Worm (Caenorhabditis elegans): ENCODE results near the gene T05C1.5.

T05C1.5 gene

DNA sequence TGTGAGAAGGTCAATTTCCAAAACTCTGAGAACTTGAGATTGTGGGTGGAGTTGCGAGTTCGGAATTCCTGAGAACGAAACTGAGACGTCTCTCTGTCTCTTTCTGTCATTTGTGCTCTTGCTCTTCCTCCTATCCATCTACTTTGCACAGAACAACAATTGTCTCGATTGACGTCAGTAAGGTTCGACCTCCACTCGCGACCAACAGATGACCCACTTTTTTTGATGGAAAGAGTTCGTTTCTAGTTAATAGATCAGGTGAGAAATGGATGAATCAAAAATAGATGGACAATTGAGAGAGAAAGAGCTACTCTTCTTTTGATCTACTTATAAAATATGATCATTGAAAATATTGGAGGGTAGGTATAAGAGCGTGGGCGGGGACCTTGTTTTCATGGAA is 3.9 kb upstream of the T05C1.5 start:
- no peak for TF ChIP-seq ceh-30 (tag; optimal IDR thresholded peaks at IDR 0.05)

DNA sequence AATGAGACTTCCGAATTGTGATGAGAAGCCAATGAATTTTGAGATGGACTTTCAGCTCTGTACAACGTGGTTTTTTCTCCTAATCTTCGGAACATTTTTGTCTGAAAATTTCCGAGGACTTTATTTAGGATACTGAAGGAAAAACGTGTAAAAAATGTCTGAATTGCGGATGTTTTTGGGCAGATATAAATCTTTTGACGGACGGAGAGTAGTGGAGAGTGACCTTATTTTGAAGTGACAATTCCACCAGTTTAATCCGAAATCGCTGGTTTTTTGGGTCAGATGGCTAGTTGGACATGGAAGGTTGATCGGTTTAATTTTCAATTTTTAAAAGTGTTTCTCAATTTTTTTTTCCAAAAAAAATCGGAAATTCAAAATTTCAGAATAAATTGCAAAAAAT is 1.3 kb downstream of the T05C1.5 start, which contains the start of gene T05C1.3:
T05C1.3 (minus strand) TSS at position 101 of the 400 bp plus-strand sequence.
- TF ChIP-seq ets-4 (tag; optimal IDR thresholded peaks at IDR 0.05) (no peak), ceh-6 (GFP tag; optimal IDR thresholded peaks at IDR 0.05) (no peak), hlh-8 (tag; optimal IDR thresholded peaks at IDR 0.05) (no peak), ceh-2 (tag; optimal IDR thresholded peaks at IDR 0.05) (no peak), pag-3 (tag; optimal IDR thresholded peaks at IDR 0.05; ENCODE audit: borderline replicate concordance) (no peak), hlh-6 (tag; optimal IDR thresholded peaks at IDR 0.05) (no peak), lim-6 (tag; optimal IDR thresholded peaks at IDR 0.05) (no peak), pha-2 (tag; optimal IDR thresholded peaks at IDR 0.05) (no peak), ceh-9 (tag; optimal IDR thresholded peaks at IDR 0.05) (no peak), lin-11 (tag; optimal IDR thresholded peaks at IDR 0.05) (no peak)

DNA sequence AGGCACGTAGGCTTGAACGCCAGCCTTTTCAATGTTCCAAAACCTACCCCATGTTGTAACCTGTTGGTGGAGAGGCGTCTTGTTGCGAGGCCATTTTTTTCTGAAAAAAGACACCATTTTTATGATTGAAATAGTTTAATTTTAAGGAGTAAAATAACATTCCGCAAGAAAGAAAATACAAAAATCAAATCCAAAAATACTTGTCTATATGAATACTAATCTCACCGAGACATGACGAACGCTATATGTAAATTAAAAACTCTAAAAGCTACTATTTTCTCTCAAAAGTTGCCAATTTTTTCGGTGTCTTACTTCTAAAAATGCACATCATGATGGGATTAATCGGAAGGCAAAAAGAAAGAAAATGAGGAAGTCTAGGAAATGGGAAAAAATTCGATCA is 8.6 kb downstream of the T05C1.5 start, which contains the start of gene T05C1.2:
T05C1.2 (minus strand) TSS at position 101 of the 400 bp plus-strand sequence.
- TF ChIP-seq nfya-1 (tag; optimal IDR thresholded peaks at IDR 0.05) (no peak), ceh-2 (tag; optimal IDR thresholded peaks at IDR 0.05) (no peak), pha-2 (tag; optimal IDR thresholded peaks at IDR 0.05) (no peak), ceh-14 (tag; optimal IDR thresholded peaks at IDR 0.05) (no peak), ceh-18 (tag; optimal IDR thresholded peaks at IDR 0.05) (no peak), che-1 (tag; optimal IDR thresholded peaks at IDR 0.05) (no peak), odd-2 (tag; optimal IDR thresholded peaks at IDR 0.05) (no peak), ceh-31 (tag; optimal IDR thresholded peaks at IDR 0.05) (no peak), elt-4 (tag; optimal IDR thresholded peaks at IDR 0.05) (no peak), ceh-6 (GFP tag; optimal IDR thresholded peaks at IDR 0.05) (no peak), tbx-2 (tag; optimal IDR thresholded peaks at IDR 0.05) (no peak), T23F11.4 (GFP tag; optimal IDR thresholded peaks at IDR 0.05) (no peak)

DNA sequence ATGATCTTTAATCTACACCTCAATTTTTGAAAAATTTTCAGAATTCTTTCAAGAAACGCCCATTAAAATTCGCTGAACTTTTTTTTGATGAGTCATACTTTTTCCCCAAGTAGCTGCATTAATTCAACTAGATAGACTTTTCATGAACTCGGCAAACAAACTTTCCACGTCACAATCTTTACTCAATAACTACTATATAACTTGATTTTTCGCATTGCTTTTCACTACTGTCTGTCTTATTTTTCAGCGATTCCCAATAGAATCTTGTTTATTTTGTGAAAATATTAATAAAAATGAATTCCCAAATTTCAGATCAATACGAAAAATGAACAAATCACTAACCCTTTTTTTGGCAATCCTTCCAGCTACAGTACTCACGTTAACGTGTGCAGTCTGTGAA is 12.3 kb downstream of the T05C1.5 start, which contains the start of gene T05C1.1:
T05C1.1 (plus strand) TSS at position 301 of the 400 bp plus-strand sequence.
- TF ChIP-seq eyg-1 (tag; optimal IDR thresholded peaks at IDR 0.05) (no peak), ceh-34 (tag; optimal IDR thresholded peaks at IDR 0.05) (no peak), ceh-22 (tag; optimal IDR thresholded peaks at IDR 0.05) (no peak), ceh-48 (tag; optimal IDR thresholded peaks at IDR 0.05) (no peak), sdc-2 (tag; optimal IDR thresholded peaks at IDR 0.05) (no peak), fax-1 (tag; optimal IDR thresholded peaks at IDR 0.05) (no peak)

DNA sequence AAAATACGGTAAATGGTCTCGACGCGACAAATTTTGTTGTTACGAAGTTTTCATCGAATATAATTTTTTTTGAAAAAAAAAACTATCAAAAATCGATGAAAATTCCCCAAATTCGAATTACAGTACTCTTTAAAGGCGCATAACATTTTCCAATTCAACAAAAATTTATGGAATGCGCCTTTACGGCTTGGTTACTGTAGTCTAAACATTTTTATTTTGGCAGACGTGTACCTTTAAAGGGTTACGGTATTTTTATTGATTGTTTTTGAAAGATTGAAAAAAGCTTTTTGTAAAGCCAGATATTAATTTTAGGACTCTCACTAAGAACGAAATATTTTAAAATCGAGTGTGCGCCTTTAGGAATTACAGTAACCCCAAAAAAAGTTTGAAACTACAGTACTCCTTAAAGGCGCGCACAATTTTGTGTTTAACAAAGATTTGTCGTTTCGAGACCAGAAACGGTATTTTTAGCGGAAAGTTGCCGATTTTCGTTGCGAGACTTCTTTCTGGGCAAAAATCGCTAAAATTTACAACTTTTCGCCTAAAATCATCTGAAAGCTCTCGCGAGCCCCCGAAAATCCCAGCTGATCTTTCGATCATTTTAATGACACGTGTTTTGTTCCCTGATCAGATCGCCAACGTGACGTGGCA is 16.5 kb downstream of the T05C1.5 start:
- TF ChIP-seq hlh-6 (tag; optimal IDR thresholded peaks at IDR 0.05) (no peak), nhr-11 (tag; optimal IDR thresholded peaks at IDR 0.05) (no peak), pha-2 (tag; optimal IDR thresholded peaks at IDR 0.05) (no peak), ref-2 (tag; optimal IDR thresholded peaks at IDR 0.05) (no peak), hlh-30 (tag; optimal IDR thresholded peaks at IDR 0.05; ENCODE audit: insufficient read depth) (no peak), ztf-16 (tag; optimal IDR thresholded peaks at IDR 0.05) (no peak), nhr-232 (tag; optimal IDR thresholded peaks at IDR 0.05) (no peak), elt-2 (tag; optimal IDR thresholded peaks at IDR 0.05) (no peak), unc-86 (tag; optimal IDR thresholded peaks at IDR 0.05) (no peak), fkh-6 (tag; optimal IDR thresholded peaks at IDR 0.05) (no peak)

All from whole organism, late embryonic.